Comparison of ENCODE assay signal across 1 worm cellular context in genomic region chrII:14249489-14249888, ce11.
TF ChIP-seq lines count a peak whose summit lies in the region.

No protein-coding gene starts in this region.

TF ChIP-seq in whole organism, L1 larva, 84 proteins besides CTCF, POLR2A, EP300 and RAD21 (continued from another document):
- TF ChIP-seq hlh-17 (GFP tag; optimal IDR thresholded peaks at IDR 0.05; lab: Kevin White, UChicago; ENCODE audit: borderline replicate concordance) (no peak), tlp-1 (tag; optimal IDR thresholded peaks at IDR 0.05; lab: Kevin White, UChicago) (no peak), lir-3 (tag; optimal IDR thresholded peaks at IDR 0.05; lab: Kevin White, UChicago; ENCODE audit: poor library complexity) (peak; percentile 17), lin-13 (GFP tag; optimal IDR thresholded peaks at IDR 0.05; lab: Kevin White, UChicago) (no peak), nhr-84 (tag; optimal IDR thresholded peaks at IDR 0.05; lab: Kevin White, UChicago) (no peak), ceh-88 (GFP tag; IDR thresholded peaks at IDR 0.05; lab: Robert Waterston, UW) (no peak), vab-15 (tag; optimal IDR thresholded peaks at IDR 0.05; lab: Kevin White, UChicago) (no peak), ceh-90 (tag; optimal IDR thresholded peaks at IDR 0.05; lab: Kevin White, UChicago) (no peak), snpc-4 (tag; optimal IDR thresholded peaks at IDR 0.05; lab: Kevin White, UChicago) (no peak), isw-1 (GFP tag; IDR thresholded peaks at IDR 0.05; lab: Robert Waterston, UW) (no peak), ets-5 (GFP tag; IDR thresholded peaks at IDR 0.05; lab: Robert Waterston, UW) (no peak), fkh-4 (tag; optimal IDR thresholded peaks at IDR 0.05; lab: Kevin White, UChicago; ENCODE audit: borderline replicate concordance) (no peak), sptf-1 (tag; optimal IDR thresholded peaks at IDR 0.05; lab: Kevin White, UChicago) (no peak), ama-1 (optimal IDR thresholded peaks at IDR 0.05; lab: Kevin White, UChicago) (no peak), unc-98 (GFP tag; IDR thresholded peaks at IDR 0.05; lab: Robert Waterston, UW) (no peak)
